Fruit fly (Drosophila melanogaster) whole organism, wandering third instar larva: ENCODE measurements around the gene CG42727.

Experiments used
- CG32264 ChIP-seq: fragments of 200-800 bp; sonication (Bioruptor generic); optimal IDR thresholded peaks from 2 replicates; lab custom pipeline; 2016; ENCODE audit warnings: missing biosample characterization, missing genetic modification characterization
- GATAd ChIP-seq: sonication (Bioruptor generic); optimal IDR thresholded peaks from 2 replicates; lab custom pipeline; 2016; ENCODE audit warnings: missing biosample characterization, missing genetic modification characterization
- Hr78 ChIP-seq: fragments of >200 bp; optimal IDR thresholded peaks from 2 replicates; lab custom pipeline; 2017; ENCODE audit warnings: missing biosample characterization, missing genetic modification characterization
- Jra ChIP-seq: sonication (Bioruptor generic); optimal IDR thresholded peaks from 2 replicates; lab custom pipeline; 2016; ENCODE audit warnings: missing biosample characterization, missing genetic modification characterization
- N ChIP-seq: fragments of >200 bp; optimal IDR thresholded peaks from 2 replicates; lab custom pipeline; 2018; ENCODE audit warnings: missing biosample characterization, missing external identifiers, missing genetic modification characterization
- dsf ChIP-seq: sonication (Bioruptor generic); optimal IDR thresholded peaks from 2 replicates; lab custom pipeline; 2016; ENCODE audit warnings: missing biosample characterization, missing genetic modification characterization, borderline replicate concordance
- foxo ChIP-seq, 2 experiments: fragments of 200-800 bp; sonication (Bioruptor generic); optimal IDR thresholded peaks; 2 replicates in 1 of 2; 3 replicates in 1 of 2; lab custom pipeline; 2016 to 2017; ENCODE audit warnings: missing biosample characterization in 2 of 2, missing genetic modification characterization in 2 of 2
- h ChIP-seq: fragments of 200-800 bp; sonication (Bioruptor generic); optimal IDR thresholded peaks from 3 replicates; lab custom pipeline; 2016; ENCODE audit warnings: missing biosample characterization, mild to moderate bottlenecking, missing genetic modification characterization
- lola ChIP-seq: fragments of >200 bp; optimal IDR thresholded peaks from 2 replicates; lab custom pipeline; 2017; ENCODE audit warnings: missing biosample characterization, missing genetic modification characterization
- pan ChIP-seq: fragments of >200 bp; optimal IDR thresholded peaks from 2 replicates; lab custom pipeline; 2017
- psq ChIP-seq: fragments of 200-800 bp; sonication (Bioruptor generic); optimal IDR thresholded peaks from 3 replicates; lab custom pipeline; 2017; ENCODE audit warnings: missing biosample characterization, mild to moderate bottlenecking, missing genetic modification characterization, moderate library complexity
- rgr ChIP-seq: fragments of 200-800 bp; sonication (Bioruptor generic); optimal IDR thresholded peaks from 3 replicates; lab custom pipeline; 2016; ENCODE audit warnings: missing biosample characterization, mild to moderate bottlenecking, missing genetic modification characterization
- usp ChIP-seq: fragments of >200 bp; optimal IDR thresholded peaks from 2 replicates; lab custom pipeline; 2017; ENCODE audit warnings: missing biosample characterization, missing genetic modification characterization

DNA sequence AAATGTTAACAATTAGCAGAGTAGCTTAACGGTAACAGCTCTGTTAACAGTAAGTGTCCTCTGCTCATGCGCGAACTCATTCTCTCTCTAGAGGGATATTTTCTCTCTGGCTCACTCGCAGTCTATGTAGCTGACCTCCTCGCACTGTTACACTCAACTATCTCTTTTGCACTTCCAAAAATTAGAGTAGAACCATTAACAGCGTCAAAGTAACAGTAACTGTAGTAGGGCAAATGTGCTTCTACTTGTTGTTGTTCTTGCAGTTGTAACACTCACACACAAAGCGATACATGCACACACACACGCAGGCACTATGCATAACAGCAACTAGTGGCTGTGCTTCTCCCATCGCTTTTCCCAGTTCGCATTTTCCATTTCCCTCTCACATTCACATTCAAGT is 31.2 kb downstream of the CG42727 start:
- TF ChIP-seq dsf (GFP tag; lab: Kevin White, UChicago) (no peak), Jra (GFP tag; lab: Kevin White, UChicago) (no peak), usp (GFP tag; lab: Kevin White, UChicago) (no peak), N (GFP tag; lab: Kevin White, UChicago) (no peak), lola (GFP tag; lab: Kevin White, UChicago) (no peak), Hr78 (GFP tag; lab: Kevin White, UChicago) (no peak), foxo (GFP tag; optimal IDR thresholded peaks at IDR 0.05; lab: Kevin White, UChicago) (no peak), psq (GFP tag; lab: Kevin White, UChicago) (no peak), h (GFP tag; lab: Kevin White, UChicago) (no peak), rgr (GFP tag; lab: Kevin White, UChicago) (no peak), CG32264 (GFP tag; lab: Kevin White, UChicago) (no peak), pan (lab: Kevin White, UChicago) (no peak), GATAd (no peak)
